Worm (Caenorhabditis elegans) whole organism, young adult: ENCODE results near the gene F09G8.7.

ENCODE experiments used
- B0019.2 ChIP-seq: fragments of 200-800 bp; sonication (Bioruptor generic); conservative IDR thresholded peaks from 2 replicates; pipeline ENCODE4 v1.3.6; 2022; ENCODE audit warnings: missing genetic modification reagents, missing genetic modification characterization, missing compliant biosample characterization
- B0035.1 ChIP-seq: sonication (generic microtip); optimal IDR thresholded peaks from 2 replicates; lab custom pipeline; 2016; ENCODE audit warnings: missing genetic modification characterization, mild to moderate bottlenecking, missing compliant biosample characterization, missing genotype, missing genetic modification reagents
- C17E4.6 ChIP-seq: fragments of 200-800 bp; sonication (Bioruptor generic); IDR thresholded peaks from 2 replicates; pipeline ENCODE4 v1.3.6; 2022; ENCODE audit warnings: missing genetic modification reagents, missing genetic modification characterization, missing compliant biosample characterization
- F10E7.11 ChIP-seq: sonication (generic microtip); optimal IDR thresholded peaks from 2 replicates; lab custom pipeline; 2017; ENCODE audit warnings: mild to moderate bottlenecking, missing genetic modification characterization, moderate library complexity, missing compliant biosample characterization
- F22D6.2 ChIP-seq: sonication (generic microtip); optimal IDR thresholded peaks from 2 replicates; lab custom pipeline; 2016; ENCODE audit warnings: mild to moderate bottlenecking, missing genetic modification characterization, missing compliant biosample characterization
- F23B12.7 ChIP-seq: sonication (generic microtip); optimal IDR thresholded peaks from 2 replicates; lab custom pipeline; 2017; ENCODE audit warnings: missing genetic modification characterization, mild to moderate bottlenecking, missing compliant biosample characterization, antibody characterized with exemption, moderate library complexity; ENCODE audit not compliant: insufficient read depth
- F33H1.4 ChIP-seq: fragments of 200-800 bp; sonication (Bioruptor generic); IDR thresholded peaks from 2 replicates; pipeline ENCODE4 v1.3.6; 2022; ENCODE audit warnings: missing genetic modification reagents, missing genetic modification characterization, missing compliant biosample characterization
- F55B11.4 ChIP-seq: sonication (generic microtip); optimal IDR thresholded peaks from 2 replicates; lab custom pipeline; 2016; ENCODE audit warnings: missing compliant biosample characterization, missing genetic modification characterization, borderline replicate concordance; ENCODE audit not compliant: insufficient read depth
- F57A8.1 ChIP-seq: fragments of 200-800 bp; sonication (Bioruptor generic); optimal IDR thresholded peaks from 2 replicates; lab custom pipeline; 2018; ENCODE audit warnings: mild to moderate bottlenecking, missing genetic modification characterization, moderate library complexity, missing compliant biosample characterization
- K12H6.12 ChIP-seq: fragments of 200-800 bp; sonication (Bioruptor generic); optimal IDR thresholded peaks from 2 replicates; lab custom pipeline; 2018; ENCODE audit warnings: mild to moderate bottlenecking, missing genetic modification characterization, missing compliant biosample characterization
- T26A5.8 ChIP-seq: sonication (generic microtip); optimal IDR thresholded peaks from 2 replicates; lab custom pipeline; 2016; ENCODE audit warnings: missing genetic modification characterization, missing compliant biosample characterization
- Y67H2A.10 ChIP-seq: fragments of 200-800 bp; sonication (Bioruptor generic); conservative IDR thresholded peaks from 2 replicates; pipeline ENCODE4 v1.3.6; 2022; ENCODE audit warnings: missing genetic modification reagents, missing genetic modification characterization, missing compliant biosample characterization
- ama-1 ChIP-seq, 3 experiments: fragments of 150-350 bp in 1 of 3; sonication (generic microtip) in 2 of 3; optimal IDR thresholded peaks; 2 replicates each; lab custom pipeline; 2014 to 2018; ENCODE audit warnings: missing biosample characterization in 2 of 3, missing genetic modification characterization in 2 of 3, missing genetic modification reagents in 2 of 3
- athp-1 ChIP-seq: sonication (generic microtip); optimal IDR thresholded peaks from 2 replicates; lab custom pipeline; 2017; ENCODE audit warnings: mild to moderate bottlenecking, missing genetic modification characterization, missing compliant biosample characterization
- attf-6 ChIP-seq: fragments of 200-800 bp; sonication (Bioruptor generic); IDR thresholded peaks from 2 replicates; pipeline ENCODE4 v1.3.6; 2022; ENCODE audit warnings: missing genetic modification reagents, missing genetic modification characterization, missing compliant biosample characterization
- ceh-79 ChIP-seq: sonication (generic microtip); optimal IDR thresholded peaks from 2 replicates; lab custom pipeline; 2017; ENCODE audit warnings: mild to moderate bottlenecking, missing genetic modification characterization, missing compliant biosample characterization
- dox-1 ChIP-seq: fragments of 200-800 bp; sonication (Bioruptor generic); IDR thresholded peaks from 2 replicates; pipeline ENCODE4 v1.3.6; 2022; ENCODE audit warnings: missing genetic modification reagents, missing genetic modification characterization, missing compliant biosample characterization
- egrh-3 ChIP-seq: fragments of 200-800 bp; sonication (Bioruptor generic); IDR thresholded peaks from 2 replicates; pipeline ENCODE4 v1.3.6; 2022; ENCODE audit warnings: missing genetic modification reagents, missing genetic modification characterization, missing compliant biosample characterization
- hmg-1.2 ChIP-seq: fragments of 200-800 bp; sonication (Bioruptor generic); IDR thresholded peaks from 2 replicates; pipeline ENCODE4 v1.3.6; 2022; ENCODE audit warnings: missing genetic modification reagents, missing genetic modification characterization, missing compliant biosample characterization
- lsl-1 ChIP-seq: fragments of 200-800 bp; sonication (Bioruptor generic); optimal IDR thresholded peaks from 2 replicates; lab custom pipeline; 2018; ENCODE audit warnings: mild to moderate bottlenecking, missing genetic modification characterization, moderate library complexity, missing compliant biosample characterization
- madf-6 ChIP-seq: fragments of 200-800 bp; sonication (Bioruptor generic); IDR thresholded peaks from 2 replicates; pipeline ENCODE4 v1.3.6; 2022; ENCODE audit warnings: missing genetic modification reagents, missing genetic modification characterization, missing compliant biosample characterization
- mxl-1 ChIP-seq: sonication (generic microtip); optimal IDR thresholded peaks from 2 replicates; lab custom pipeline; 2016; ENCODE audit warnings: missing genetic modification characterization, missing compliant biosample characterization
- nfyb-1 ChIP-seq: fragments of 200-800 bp; sonication (Bioruptor generic); IDR thresholded peaks from 2 replicates; pipeline ENCODE4 v1.3.6; 2022; ENCODE audit warnings: missing genetic modification reagents, missing genetic modification characterization, missing compliant biosample characterization
- nhr-80 ChIP-seq: sonication (generic microtip); optimal IDR thresholded peaks from 2 replicates; lab custom pipeline; 2016; ENCODE audit warnings: missing genetic modification characterization, missing compliant biosample characterization
- rec-8 ChIP-seq, 2 experiments: sonication (generic microtip); optimal IDR thresholded peaks; 2 replicates each; lab custom pipeline; 2016; ENCODE audit warnings: mild to moderate bottlenecking in 2 of 2, missing genetic modification characterization in 2 of 2, missing genetic modification reagents in 2 of 2, missing genotype in 2 of 2, missing biosample characterization in 1 of 2, missing compliant biosample characterization in 1 of 2, moderate library complexity in 1 of 2
- repo-1 ChIP-seq: sonication (generic microtip); optimal IDR thresholded peaks from 2 replicates; lab custom pipeline; 2017; ENCODE audit warnings: mild to moderate bottlenecking, missing genetic modification characterization, missing compliant biosample characterization
- snpc-1.3 ChIP-seq: sonication (generic microtip); optimal IDR thresholded peaks from 2 replicates; lab custom pipeline; 2017; ENCODE audit warnings: missing genetic modification characterization, mild to moderate bottlenecking, missing compliant biosample characterization, antibody characterized with exemption, moderate library complexity, missing genotype, missing genetic modification reagents; ENCODE audit not compliant: insufficient read depth
- snpc-4 ChIP-seq, 5 experiments: fragments of 150-350 bp in 1 of 5; sonication (generic microtip) in 4 of 5; optimal IDR thresholded peaks; 2 replicates each; lab custom pipeline; 2014 to 2018; ENCODE audit warnings: missing genetic modification characterization in 5 of 5, missing biosample characterization in 3 of 5, antibody characterized with exemption in 2 of 5, mild to moderate bottlenecking in 2 of 5, missing compliant biosample characterization in 2 of 5, missing genotype in 2 of 5, moderate library complexity in 2 of 5, missing genetic modification reagents in 1 of 5
- sptf-2 ChIP-seq: fragments of 200-800 bp; sonication (Bioruptor generic); optimal IDR thresholded peaks from 2 replicates; lab custom pipeline; 2018; ENCODE audit warnings: mild to moderate bottlenecking, missing genetic modification characterization, missing compliant biosample characterization
- ztf-18 ChIP-seq: sonication (generic microtip); optimal IDR thresholded peaks from 2 replicates; lab custom pipeline; 2016; ENCODE audit warnings: missing genotype, mild to moderate bottlenecking, missing genetic modification characterization, missing compliant biosample characterization
- ztf-26 ChIP-seq: sonication (generic microtip); optimal IDR thresholded peaks from 2 replicates; lab custom pipeline; 2017; ENCODE audit warnings: missing genetic modification characterization, missing compliant biosample characterization
- ztf-28 ChIP-seq: fragments of 200-800 bp; sonication (Bioruptor generic); IDR thresholded peaks from 2 replicates; pipeline ENCODE4 v1.3.6; 2022; ENCODE audit warnings: missing genetic modification reagents, missing genetic modification characterization, missing compliant biosample characterization
- ztf-3 ChIP-seq: fragments of 200-800 bp; sonication (Bioruptor generic); optimal IDR thresholded peaks from 2 replicates; lab custom pipeline; 2018; ENCODE audit warnings: mild to moderate bottlenecking, missing genetic modification characterization, missing compliant biosample characterization
- ztf-6 ChIP-seq: fragments of 200-800 bp; sonication (Bioruptor generic); IDR thresholded peaks from 2 replicates; pipeline ENCODE4 v1.3.6; 2022; ENCODE audit warnings: missing genetic modification reagents, missing genetic modification characterization, missing compliant biosample characterization

The F09G8.7 gene

DNA sequence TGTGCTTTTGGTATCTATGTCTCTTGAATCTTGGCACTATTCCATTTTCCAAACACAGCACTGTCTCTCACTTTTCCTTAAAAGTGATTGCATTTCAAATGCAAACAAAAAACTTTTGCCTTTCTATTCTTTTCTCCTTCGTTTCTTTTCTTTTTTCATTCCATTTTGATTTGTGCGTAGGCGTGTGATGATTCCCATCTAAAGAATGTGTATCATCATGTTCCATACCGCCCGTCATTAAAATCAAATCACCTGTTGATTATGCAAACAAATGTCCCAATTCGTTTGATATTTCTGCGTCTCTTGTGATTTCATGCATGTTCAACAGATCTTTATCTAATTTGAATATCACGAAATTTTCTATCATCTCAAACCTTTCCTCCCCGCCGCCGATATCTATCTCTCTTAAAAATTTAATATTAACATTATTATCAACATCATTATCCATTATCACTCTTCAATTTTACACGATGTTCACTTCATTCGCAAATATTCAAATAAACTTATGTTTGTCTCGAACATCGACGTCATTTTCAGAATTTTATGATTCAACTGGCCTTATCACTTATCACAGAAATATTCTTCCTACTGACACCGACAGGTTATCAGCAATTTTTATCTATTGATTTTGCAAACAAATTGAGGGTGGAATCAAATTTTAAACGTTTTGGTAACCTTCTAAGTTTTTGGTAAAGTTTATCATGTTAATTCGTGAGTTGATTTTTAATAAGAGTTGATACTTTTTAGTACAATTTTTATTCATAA lies 23.3 kb upstream of the F09G8.7 start:
- TF ChIP-seq F10E7.11 (tag; lab: Kevin White, UChicago) = no peak
- 0 out of 2 replicates have a peak, but pooled peaks have one; percentile 22 for TF ChIP-seq dox-1 (GFP tag; lab: Robert Waterston, UW)
- TF ChIP-seq ztf-18 (tag; lab: Kevin White, UChicago) = no peak
- TF ChIP-seq nhr-80 = peak; percentile 60
- no peak for TF ChIP-seq ama-1 (optimal IDR thresholded peaks at IDR 0.05; lab: Kevin White, UChicago)
- TF ChIP-seq ama-1 (GFP tag; optimal IDR thresholded peaks at IDR 0.05; lab: Kevin White, UChicago) = no peak
- no peak for TF ChIP-seq repo-1 (tag; lab: Kevin White, UChicago)
- no peak for TF ChIP-seq attf-6

ce11 chrIII:8289181-8289580 lies 21.0 kb upstream of the F09G8.7 start:
- TF ChIP-seq sptf-2 (no peak), F33H1.4 (no peak), B0035.1 (tag; lab: Kevin White, UChicago) (no peak), ceh-79 (tag; lab: Kevin White, UChicago) (no peak), rec-8 (tag; optimal IDR thresholded peaks at IDR 0.05; lab: Kevin White, UChicago) (no peak), snpc-1.3 (tag; lab: Kevin White, UChicago) (no peak), egrh-3 (no peak), madf-6 (GFP tag; lab: Robert Waterston, UW) (no peak), hmg-1.2 (GFP tag; lab: Robert Waterston, UW) (no peak), F22D6.2 (tag; lab: Kevin White, UChicago) (no peak), B0019.2 (no peak), lsl-1 (GFP tag; lab: Kevin White, UChicago) (no peak), F23B12.7 (tag; lab: Kevin White, UChicago) (no peak), athp-1 (no peak), T26A5.8 (no peak), snpc-4 (GFP tag; optimal IDR thresholded peaks at IDR 0.05; lab: Kevin White, UChicago) (no peak), snpc-4 (tag; optimal IDR thresholded peaks at IDR 0.05; lab: Kevin White, UChicago) (no peak), C17E4.6 (GFP tag; lab: Robert Waterston, UW) (no peak)

DNA sequence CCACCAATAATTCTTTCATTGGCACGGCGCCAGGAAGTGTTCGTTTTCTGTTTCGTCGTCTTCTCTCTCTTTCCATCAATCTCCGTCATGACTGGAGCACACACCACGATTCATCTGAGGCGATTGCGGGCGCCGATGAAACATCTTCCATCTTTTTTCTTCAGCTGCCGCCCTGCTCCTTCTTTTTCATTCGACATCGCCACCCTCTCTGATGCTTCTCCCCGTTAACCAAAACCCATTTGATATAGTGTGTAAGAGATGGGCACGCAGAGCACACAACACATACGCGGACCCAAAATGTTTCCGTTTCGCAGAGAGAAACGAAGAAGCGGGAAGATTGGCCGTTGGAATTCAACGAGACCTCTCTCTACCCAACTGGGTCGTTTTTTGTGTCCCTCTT lies 19.4 kb upstream of the F09G8.7 start:
- TF ChIP-seq nfyb-1 (GFP tag; lab: Robert Waterston, UW) = no peak
- no peak for TF ChIP-seq lsl-1 (GFP tag; lab: Kevin White, UChicago)
- no peak for TF ChIP-seq ztf-26
- 0 out of 2 replicates have a peak, but pooled peaks have one; percentile 15 for TF ChIP-seq hmg-1.2 (GFP tag; lab: Robert Waterston, UW)
- no peak for TF ChIP-seq ztf-6
- TF ChIP-seq madf-6 (GFP tag; lab: Robert Waterston, UW) = no peak
- TF ChIP-seq K12H6.12 (tag; lab: Kevin White, UChicago) = peak; percentile 46
- TF ChIP-seq T26A5.8 = no peak

ce11 chrIII:8286824-8287223 lies 18.7 kb upstream of the F09G8.7 start:
- TF ChIP-seq mxl-1 (tag; lab: Kevin White, UChicago) (no peak), F55B11.4 (tag; lab: Kevin White, UChicago) (no peak), Y67H2A.10 (GFP tag; lab: Robert Waterston, UW) (no peak), ztf-3 (no peak), ztf-28 (GFP tag; lab: Robert Waterston, UW) (no peak), F57A8.1 (GFP tag; lab: Kevin White, UChicago) (no peak), T26A5.8 (no peak), ztf-26 (no peak), B0019.2 (no peak), snpc-4 (GFP tag; optimal IDR thresholded peaks at IDR 0.05; lab: Kevin White, UChicago) (no peak), snpc-4 (tag; optimal IDR thresholded peaks at IDR 0.05; lab: Kevin White, UChicago) (no peak)
- TF ChIP-seq, all 124 proteins: peak for 0
